Fruit fly (Drosophila melanogaster): ENCODE measurements around the gene Dci.

Gene Dci

DNA sequence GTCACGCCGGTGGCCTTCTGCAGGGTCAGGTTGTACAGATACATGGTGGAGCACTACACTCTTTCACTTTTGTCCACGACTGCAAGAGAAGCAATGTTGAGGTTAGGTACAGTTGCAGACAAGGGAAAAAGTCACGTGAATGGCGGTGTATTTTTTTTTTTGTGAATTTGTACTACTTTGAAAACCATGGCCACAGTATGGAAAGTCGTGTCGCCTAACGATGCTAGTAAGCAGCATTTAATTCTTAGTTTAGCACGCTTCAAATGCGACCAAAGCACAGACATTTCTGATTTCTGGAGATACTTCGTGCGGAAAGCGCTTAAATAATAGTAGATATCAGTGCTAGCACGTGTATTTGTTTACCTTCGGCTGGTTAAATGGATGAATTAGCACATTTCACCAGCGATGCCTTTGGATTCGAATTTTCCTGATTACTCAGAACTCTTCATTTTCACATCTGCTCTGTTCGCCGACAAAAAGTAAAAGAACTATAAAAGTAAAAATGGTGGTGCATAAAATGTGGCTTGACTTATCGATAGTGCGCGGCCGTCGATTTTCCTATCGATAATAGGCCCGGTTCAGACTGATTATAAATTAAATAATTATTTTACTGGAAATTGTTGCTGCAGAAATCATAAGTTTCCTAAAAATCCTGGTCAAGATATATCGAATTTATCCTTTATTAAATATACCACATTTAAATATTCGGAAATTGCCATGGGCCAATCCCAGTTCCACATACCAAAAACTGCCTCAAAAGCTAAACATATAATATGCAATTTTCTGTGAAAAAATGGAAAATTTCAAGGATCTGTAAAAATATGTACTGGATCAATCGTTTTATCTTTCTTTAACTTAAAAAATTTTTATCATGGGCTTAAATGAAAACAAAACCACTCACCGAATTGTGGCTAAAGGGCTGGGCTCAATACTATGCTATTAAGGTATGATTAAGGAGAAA, 18.0 kb upstream of the Dci start, which contains the start of gene Sf3b3 (continued):
- TF ChIP-seq MBD-R2 (GFP tag; IDR thresholded peaks at IDR 0.05) (0 out of 2 replicates have a peak, but pooled peaks have one; percentile 27), CG7963 (GFP tag; IDR thresholded peaks at IDR 0.05; ENCODE audit: partially characterized antibody) (peak; percentile 60; the same call in 1 of the 3 replicates), Hand (GFP tag; optimal IDR thresholded peaks at IDR 0.05) (no peak), pnt (GFP tag; optimal IDR thresholded peaks at IDR 0.05) (no peak), inv (GFP tag; IDR thresholded peaks at IDR 0.05; ENCODE audit: partially characterized antibody) (peak; percentile 60; the same call in 1 of the 2 replicates), CG9727 (GFP tag; optimal IDR thresholded peaks at IDR 0.05) (peak; percentile 56), CG6272 (GFP tag; IDR thresholded peaks at IDR 0.05) (0 out of 2 replicates have a peak, but pooled peaks have one; percentile 34), amos (GFP tag; IDR thresholded peaks at IDR 0.05; ENCODE audit: partially characterized antibody) (peak; percentile 76), CG5180 (GFP tag; optimal IDR thresholded peaks at IDR 0.05) (no peak), mam (GFP tag; optimal IDR thresholded peaks at IDR 0.05) (peak; percentile 33), pita (GFP tag; optimal IDR thresholded peaks at IDR 0.05) (no peak), ap (GFP tag; IDR thresholded peaks at IDR 0.05) (no peak), CG1792 (GFP tag; optimal IDR thresholded peaks at IDR 0.05) (no peak), D19A (tag; optimal IDR thresholded peaks at IDR 0.05) (peak; percentile 2), YL-1 (GFP tag; optimal IDR thresholded peaks at IDR 0.05) (peak; percentile 70), CG17568 (GFP tag; optimal IDR thresholded peaks at IDR 0.05) (no peak), CG7556 (GFP tag; optimal IDR thresholded peaks at IDR 0.05) (no peak), CG16813 (GFP tag; IDR thresholded peaks at IDR 0.05; ENCODE audit: partially characterized antibody) (peak; percentile 54), Nf-YA (GFP tag; IDR thresholded peaks at IDR 0.05) (no peak), slp2 (GFP tag; optimal IDR thresholded peaks at IDR 0.05) (no peak), CG31388 (GFP tag; optimal IDR thresholded peaks at IDR 0.05) (no peak), CG17361 (GFP tag; IDR thresholded peaks at IDR 0.05) (peak; percentile 30; the same call in 1 of the 3 replicates), Sry-δ (GFP tag; optimal IDR thresholded peaks at IDR 0.05) (peak; percentile 74), Ets65A (GFP tag) (peak; percentile 64), Dad (GFP tag; optimal IDR thresholded peaks at IDR 0.05) (no peak), CG13894 (tag; optimal IDR thresholded peaks at IDR 0.05) (peak; percentile 28), CG11723 (GFP tag; optimal IDR thresholded peaks at IDR 0.05) (no peak), row (GFP tag; IDR thresholded peaks at IDR 0.05) (peak; percentile 64), ERR (GFP tag; optimal IDR thresholded peaks at IDR 0.05) (no peak), luna (GFP tag; optimal IDR thresholded peaks at IDR 0.05) (peak; percentile 13), emc (GFP tag; optimal IDR thresholded peaks at IDR 0.05) (no peak), CG2678 (tag; optimal IDR thresholded peaks at IDR 0.05) (no peak), CG14667 (GFP tag; IDR thresholded peaks at IDR 0.05) (peak; percentile 19; the same call in 1 of the 2 replicates), HLH3B (GFP tag; IDR thresholded peaks at IDR 0.05) (peak; percentile 36; the same call in 1 of the 2 replicates), HLH4C (GFP tag; IDR thresholded peaks at IDR 0.05; ENCODE audit: partially characterized antibody) (peak; percentile 48; the same call in 2 of the 3 replicates), pb (GFP tag; optimal IDR thresholded peaks at IDR 0.05) (no peak), ind (GFP tag; optimal IDR thresholded peaks at IDR 0.05) (no peak), CG2129 (GFP tag; IDR thresholded peaks at IDR 0.05; ENCODE audit: partially characterized antibody) (peak; percentile 24; the same call in 1 of the 2 replicates), CG8281 (tag; optimal IDR thresholded peaks at IDR 0.05) (no peak), Ravus (GFP tag; IDR thresholded peaks at IDR 0.05) (no peak), TFAM (GFP tag; optimal IDR thresholded peaks at IDR 0.05) (no peak), Fer3 (tag; optimal IDR thresholded peaks at IDR 0.05) (no peak), Ptx1 (GFP tag; IDR thresholded peaks at IDR 0.05) (no peak), ewg (GFP tag; optimal IDR thresholded peaks at IDR 0.05) (no peak), trem (tag; optimal IDR thresholded peaks at IDR 0.05) (peak; percentile 28), rib (GFP tag; IDR thresholded peaks at IDR 0.05) (no peak; the same call in 1 of the 2 replicates), Atf-2 (GFP tag; optimal IDR thresholded peaks at IDR 0.05) (no peak), psq (GFP tag; optimal IDR thresholded peaks at IDR 0.05) (no peak)

All from whole organism, embryonic.